Worm (Caenorhabditis elegans) whole organism, midembryonic: ENCODE results near the gene icap-1.

Source experiments
- T22C8.4 ChIP-seq: fragments of 200-800 bp; sonication (Bioruptor generic); IDR thresholded peaks from 2 replicates; pipeline ENCODE4 v1.3.6; 2022; ENCODE audit warnings: missing genetic modification characterization, missing compliant biosample characterization
- cog-1 ChIP-seq: sonication (generic microtip); optimal IDR thresholded peaks from 2 replicates; lab custom pipeline; 2016; ENCODE audit warnings: missing genetic modification characterization, missing compliant biosample characterization
- flt-1 ChIP-seq: fragments of 200-800 bp; sonication (Bioruptor generic); IDR thresholded peaks from 2 replicates; pipeline ENCODE4 v1.3.6; 2022; ENCODE audit warnings: missing genetic modification characterization, missing compliant biosample characterization
- klf-2 ChIP-seq: fragments of 200-800 bp; sonication (Bioruptor generic); conservative IDR thresholded peaks from 2 replicates; pipeline ENCODE4 v1.3.6; 2022; ENCODE audit warnings: missing genetic modification reagents, missing genetic modification characterization, missing compliant biosample characterization
- med-1 ChIP-seq: sonication (generic microtip); optimal IDR thresholded peaks from 2 replicates; lab custom pipeline; 2017; ENCODE audit warnings: missing genetic modification characterization, mild to moderate bottlenecking, missing compliant biosample characterization, antibody characterized with exemption, missing genetic modification reagents; ENCODE audit not compliant: insufficient read depth
- ref-1 ChIP-seq: fragments of 200-800 bp; sonication (Bioruptor generic); conservative IDR thresholded peaks from 2 replicates; pipeline ENCODE4 v1.3.6; 2022; ENCODE audit warnings: missing genetic modification reagents, missing genetic modification characterization, missing compliant biosample characterization
- tab-1 ChIP-seq: fragments of 200-800 bp; sonication (Bioruptor generic); IDR thresholded peaks from 2 replicates; pipeline ENCODE4 v1.3.6; 2022; ENCODE audit warnings: missing genetic modification characterization, missing compliant biosample characterization
- ztf-23 ChIP-seq: fragments of 200-800 bp; sonication (Bioruptor generic); IDR thresholded peaks from 2 replicates; pipeline ENCODE4 v1.3.6; 2022; ENCODE audit warnings: missing genetic modification reagents, missing genetic modification characterization, missing compliant biosample characterization
- ztf-29 ChIP-seq: fragments of 200-800 bp; sonication (Bioruptor generic); IDR thresholded peaks from 2 replicates; pipeline ENCODE4 v1.3.6; 2022; ENCODE audit warnings: missing genetic modification reagents, missing genetic modification characterization, missing compliant biosample characterization

The icap-1 gene

DNA sequence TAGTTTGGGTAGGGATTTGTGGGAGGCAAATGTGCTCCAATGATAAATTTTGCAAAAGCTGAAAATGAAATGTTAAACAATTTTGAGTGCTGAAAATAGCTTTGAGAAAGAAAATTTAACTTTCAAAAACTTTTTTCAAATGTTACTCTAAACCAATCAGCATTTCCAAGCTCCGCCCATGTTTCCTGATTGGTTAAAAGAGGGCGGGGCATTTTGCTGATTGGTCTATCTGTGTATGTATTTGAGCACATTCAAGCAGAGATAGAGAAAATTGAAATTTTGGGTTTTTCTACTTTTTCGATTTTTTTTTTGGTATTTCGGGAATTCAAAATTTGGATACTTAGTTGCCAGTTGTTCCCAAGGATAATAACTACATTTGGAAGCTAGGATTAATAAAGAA lies 22.1 kb downstream of the icap-1 start:
- TF ChIP-seq cog-1 (tag; lab: Kevin White, UChicago) (no peak), flt-1 (no peak), ref-1 (GFP tag; lab: Robert Waterston, UW) (no peak), klf-2 (no peak), tab-1 (GFP tag; lab: Robert Waterston, UW) (no peak), T22C8.4 (no peak), med-1 (GFP tag; lab: Kevin White, UChicago) (no peak), ztf-23 (GFP tag; lab: Robert Waterston, UW) (no peak), ztf-29 (GFP tag; lab: Robert Waterston, UW) (no peak)

DNA sequence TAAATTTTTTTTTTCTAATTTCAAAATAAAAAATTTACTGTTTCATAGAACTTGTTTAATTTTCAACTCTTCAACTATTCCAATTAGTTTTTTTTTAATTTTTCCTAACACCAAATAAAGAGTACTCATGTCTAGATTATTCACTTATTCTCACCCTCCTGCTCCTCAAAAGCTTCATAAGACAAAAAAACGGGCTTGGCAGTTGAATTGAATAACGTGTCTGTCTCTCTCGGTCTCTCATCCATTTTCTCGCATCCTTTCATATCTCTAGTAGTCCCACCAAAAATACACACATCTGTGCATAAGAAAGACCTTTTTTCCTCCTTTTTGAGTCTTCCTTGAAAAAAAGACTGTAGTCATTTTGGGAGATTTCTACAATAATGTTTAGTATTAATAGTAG lies 23.3 kb downstream of the icap-1 start:
- TF ChIP-seq ztf-29 (GFP tag; lab: Robert Waterston, UW) (no peak), med-1 (GFP tag; lab: Kevin White, UChicago) (no peak), klf-2 (no peak), cog-1 (tag; lab: Kevin White, UChicago) (no peak), flt-1 (no peak), tab-1 (GFP tag; lab: Robert Waterston, UW) (no peak), ref-1 (GFP tag; lab: Robert Waterston, UW) (no peak), T22C8.4 (no peak), ztf-23 (GFP tag; lab: Robert Waterston, UW) (no peak)

DNA sequence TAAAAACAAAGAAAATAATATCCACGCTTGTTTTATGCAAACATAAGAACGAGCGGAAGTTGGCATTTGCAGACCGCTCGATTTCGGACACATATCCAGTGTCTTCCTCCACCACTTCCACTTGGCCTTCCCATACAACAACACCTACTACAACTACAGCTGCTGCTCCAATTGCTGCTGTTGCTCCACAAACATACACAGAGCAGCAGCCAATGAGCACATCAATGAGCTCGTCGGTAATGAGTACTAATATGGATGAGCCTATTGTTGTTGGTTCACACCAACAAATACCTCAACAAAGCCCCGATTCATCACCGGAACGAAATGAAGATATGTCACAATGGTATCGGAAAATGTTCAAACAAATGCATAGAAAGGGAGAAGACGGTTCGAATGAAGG lies 31.1 kb downstream of the icap-1 start:
- TF ChIP-seq ztf-29 (GFP tag; lab: Robert Waterston, UW) (no peak), T22C8.4 (no peak), ref-1 (GFP tag; lab: Robert Waterston, UW) (no peak), cog-1 (tag; lab: Kevin White, UChicago) (no peak), tab-1 (GFP tag; lab: Robert Waterston, UW) (no peak), klf-2 (no peak), ztf-23 (GFP tag; lab: Robert Waterston, UW) (no peak), med-1 (GFP tag; lab: Kevin White, UChicago) (no peak), flt-1 (no peak)

DNA sequence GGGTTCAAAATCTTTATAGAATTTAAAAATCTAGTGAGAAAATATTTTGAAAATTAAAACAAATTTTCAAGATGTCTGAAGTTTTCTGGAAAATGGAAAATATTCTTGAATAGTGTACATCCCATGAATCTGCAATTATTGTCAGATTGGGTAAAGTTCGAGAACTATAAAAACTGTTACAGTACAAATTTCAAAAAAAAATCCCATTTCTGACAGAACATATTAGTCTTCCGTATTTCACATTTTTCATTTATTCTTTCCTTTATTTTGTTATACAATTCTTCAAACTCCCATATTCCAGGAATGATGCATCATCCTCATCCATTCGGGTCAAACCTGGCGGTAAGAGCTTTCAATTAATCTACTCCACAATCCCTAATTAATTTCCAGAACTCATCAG lies 36.7 kb downstream of the icap-1 start, which contains the start of gene sorb-1:
TSS of gene sorb-1 (plus strand) at position 301 of the 400 bp plus-strand sequence.
- TF ChIP-seq tab-1 (GFP tag; lab: Robert Waterston, UW), result no peak
- TF ChIP-seq ztf-29 (GFP tag; lab: Robert Waterston, UW), result no peak
- TF ChIP-seq cog-1 (tag; lab: Kevin White, UChicago), result no peak
- TF ChIP-seq ref-1 (GFP tag; lab: Robert Waterston, UW), result no peak
- TF ChIP-seq med-1 (GFP tag; lab: Kevin White, UChicago), result no peak
- TF ChIP-seq T22C8.4, result no peak
- no peak for TF ChIP-seq klf-2
- TF ChIP-seq flt-1, result no peak
- TF ChIP-seq ztf-23 (GFP tag; lab: Robert Waterston, UW), result no peak

DNA sequence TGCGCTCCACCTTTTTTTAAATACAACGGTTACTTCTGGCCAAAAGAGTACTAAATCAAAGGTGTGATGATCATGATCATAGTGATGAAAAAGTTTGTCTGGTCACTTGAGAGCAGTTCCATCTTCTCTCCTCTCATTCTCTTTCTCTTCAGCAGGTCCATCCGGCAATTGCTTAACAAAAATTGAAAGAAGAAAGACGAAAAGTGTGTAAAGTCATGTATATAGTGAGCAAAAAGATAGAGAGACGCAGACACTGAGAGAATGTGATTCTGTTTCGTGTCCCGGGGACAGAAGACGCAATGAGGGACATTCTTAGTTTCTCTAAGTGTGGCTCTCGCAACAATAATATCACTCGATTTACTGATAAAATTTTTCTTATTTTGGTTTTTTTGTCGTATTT lies 38.0 kb downstream of the icap-1 start:
- TF ChIP-seq T22C8.4 (no peak), klf-2 (no peak), cog-1 (tag; lab: Kevin White, UChicago) (no peak)

DNA sequence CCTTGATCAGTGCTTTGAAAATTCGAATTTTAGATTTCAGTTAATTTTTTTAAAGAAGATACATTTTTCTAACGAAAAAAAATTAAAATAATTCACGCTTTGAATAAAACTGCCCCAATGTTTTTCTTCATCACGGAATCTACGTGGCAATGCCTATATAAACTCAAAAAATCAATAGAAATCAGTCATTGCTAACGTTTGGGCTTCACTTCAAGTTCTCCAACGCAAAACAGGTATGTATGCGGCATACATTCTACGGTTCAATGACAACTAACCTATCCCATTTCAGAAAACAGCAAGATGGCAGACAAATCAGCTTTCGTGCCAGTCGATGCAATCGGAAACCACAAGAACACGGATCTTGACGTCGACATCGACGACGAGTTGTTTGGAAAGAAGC lies 41.4 kb downstream of the icap-1 start, which contains the start of gene C47A4.5:
TSS of gene C47A4.5 (plus strand) at position 301 of the 400 bp plus-strand sequence.
- TF ChIP-seq ref-1 (GFP tag; lab: Robert Waterston, UW), result no peak
- TF ChIP-seq T22C8.4, result no peak
- no peak for TF ChIP-seq ztf-29 (GFP tag; lab: Robert Waterston, UW)
- no peak for TF ChIP-seq klf-2
- no peak for TF ChIP-seq med-1 (GFP tag; lab: Kevin White, UChicago)
- TF ChIP-seq flt-1, result no peak
- no peak for TF ChIP-seq ztf-23 (GFP tag; lab: Robert Waterston, UW)
- TF ChIP-seq tab-1 (GFP tag; lab: Robert Waterston, UW), result no peak
- TF ChIP-seq cog-1 (tag; lab: Kevin White, UChicago), result no peak

DNA sequence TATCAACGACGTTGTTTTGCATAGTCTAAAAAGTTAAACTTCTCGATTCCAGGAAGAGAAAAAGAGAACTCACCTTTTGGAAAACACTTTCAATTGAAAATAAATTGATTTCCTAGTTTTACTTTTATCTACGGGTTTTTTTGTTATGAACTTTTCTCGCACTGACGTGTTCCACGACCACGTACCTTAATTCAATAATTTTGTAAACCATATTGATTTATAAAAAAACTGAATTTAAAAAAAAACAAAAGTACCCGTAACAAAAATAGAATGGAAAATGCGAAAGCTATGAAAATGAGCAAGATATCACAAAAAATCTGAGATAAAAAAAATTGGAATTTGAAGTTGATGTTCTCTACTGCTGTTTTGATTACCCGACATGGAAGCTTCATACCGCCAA lies 44.5 kb downstream of the icap-1 start, which contains the start of gene C47A4.3:
TSS of gene C47A4.3 (minus strand) at position 101 of the 400 bp plus-strand sequence.
- TF ChIP-seq ref-1 (GFP tag; lab: Robert Waterston, UW), result no peak
- TF ChIP-seq ztf-23 (GFP tag; lab: Robert Waterston, UW), result no peak
- no peak for TF ChIP-seq med-1 (GFP tag; lab: Kevin White, UChicago)
- TF ChIP-seq tab-1 (GFP tag; lab: Robert Waterston, UW), result no peak
- TF ChIP-seq T22C8.4, result no peak
- no peak for TF ChIP-seq cog-1 (tag; lab: Kevin White, UChicago)
- TF ChIP-seq ztf-29 (GFP tag; lab: Robert Waterston, UW), result no peak
- no peak for TF ChIP-seq klf-2
- TF ChIP-seq flt-1, result no peak
